Worm (Caenorhabditis elegans): ENCODE measurements around the gene ZK84.1.

ce11 chrII:5996066-5996465, 24.4 kb upstream of the ZK84.1 start, which contains the start of gene ins-4:
- no peak for TF ChIP-seq W03F9.2 (tag; optimal IDR thresholded peaks at IDR 0.05)
- no peak for TF ChIP-seq him-1 (tag; optimal IDR thresholded peaks at IDR 0.05)
- no peak for TF ChIP-seq dao-5 (tag; optimal IDR thresholded peaks at IDR 0.05)
